Fruit fly (Drosophila melanogaster): ENCODE data around the gene cdi.

- TF ChIP-seq CG8478 (optimal IDR thresholded peaks at IDR 0.05) = no peak
- TF ChIP-seq pan (optimal IDR thresholded peaks at IDR 0.05) = no peak
- TF ChIP-seq psq (optimal IDR thresholded peaks at IDR 0.05) = no peak
- TF ChIP-seq EcR (GFP tag; optimal IDR thresholded peaks at IDR 0.05) = no peak
Observed at dm6 chr3R:19073002-19073401, 21.1 kb downstream of the cdi start.

Measured in whole organism.